Worm (Caenorhabditis elegans) whole organism, young adult: ENCODE data around the gene trpp-11.

Source experiments
- B0035.1 ChIP-seq: sonication (generic microtip); optimal IDR thresholded peaks from 2 replicates; lab custom pipeline; 2016; ENCODE audit warnings: missing genetic modification characterization, mild to moderate bottlenecking, missing compliant biosample characterization, missing genotype, missing genetic modification reagents
- B0261.1 ChIP-seq: sonication (generic microtip); optimal IDR thresholded peaks from 2 replicates; lab custom pipeline; 2016; ENCODE audit warnings: mild to moderate bottlenecking, missing genetic modification characterization, moderate library complexity, missing compliant biosample characterization
- B0336.3 ChIP-seq: fragments of 200-800 bp; sonication (Bioruptor generic); IDR thresholded peaks from 2 replicates; pipeline ENCODE4 v1.3.6; 2022; ENCODE audit warnings: missing genetic modification characterization, missing compliant biosample characterization
- F33H1.4 ChIP-seq: fragments of 200-800 bp; sonication (Bioruptor generic); IDR thresholded peaks from 2 replicates; pipeline ENCODE4 v1.3.6; 2022; ENCODE audit warnings: missing genetic modification reagents, missing genetic modification characterization, missing compliant biosample characterization
- F52B5.7 ChIP-seq: sonication (generic microtip); optimal IDR thresholded peaks from 2 replicates; lab custom pipeline; 2016; ENCODE audit warnings: mild to moderate bottlenecking, missing genetic modification characterization, missing compliant biosample characterization
- K12H6.12 ChIP-seq: fragments of 200-800 bp; sonication (Bioruptor generic); optimal IDR thresholded peaks from 2 replicates; lab custom pipeline; 2018; ENCODE audit warnings: mild to moderate bottlenecking, missing genetic modification characterization, missing compliant biosample characterization
- Y53F4B.3 ChIP-seq: fragments of 200-800 bp; sonication (Bioruptor generic); IDR thresholded peaks from 2 replicates; pipeline ENCODE4 v1.3.6; 2022; ENCODE audit warnings: missing genetic modification reagents, missing genetic modification characterization, missing compliant biosample characterization
- ZK185.1 ChIP-seq: sonication (generic microtip); optimal IDR thresholded peaks from 2 replicates; lab custom pipeline; 2016; ENCODE audit warnings: mild to moderate bottlenecking, missing genetic modification characterization, missing compliant biosample characterization; ENCODE audit not compliant: poor library complexity, severe bottlenecking
- akir-1 ChIP-seq: fragments of 200-800 bp; sonication (Bioruptor generic); optimal IDR thresholded peaks from 2 replicates; lab custom pipeline; 2018; ENCODE audit warnings: mild to moderate bottlenecking, missing genetic modification characterization, moderate library complexity, missing compliant biosample characterization
- aptf-2 ChIP-seq: fragments of 200-800 bp; sonication (Bioruptor generic); conservative IDR thresholded peaks from 2 replicates; pipeline ENCODE4 v1.3.6; 2022; ENCODE audit warnings: missing genetic modification reagents, missing genetic modification characterization, missing compliant biosample characterization
- aptf-3 ChIP-seq: fragments of 200-800 bp; sonication (Bioruptor generic); IDR thresholded peaks from 2 replicates; pipeline ENCODE4 v1.3.6; 2022; ENCODE audit warnings: missing genetic modification characterization, missing compliant biosample characterization
- atf-7 ChIP-seq: sonication (generic microtip); optimal IDR thresholded peaks from 2 replicates; lab custom pipeline; 2017; ENCODE audit warnings: mild to moderate bottlenecking, missing genetic modification characterization, missing compliant biosample characterization
- attf-3 ChIP-seq: fragments of 200-800 bp; sonication (Bioruptor generic); conservative IDR thresholded peaks from 2 replicates; pipeline ENCODE4 v1.3.6; 2022; ENCODE audit warnings: missing genetic modification reagents, missing genetic modification characterization, missing compliant biosample characterization
- attf-5 ChIP-seq: fragments of 200-800 bp; sonication (Bioruptor generic); optimal IDR thresholded peaks from 2 replicates; lab custom pipeline; 2018; ENCODE audit warnings: mild to moderate bottlenecking, missing genetic modification characterization, missing compliant biosample characterization
- bed-1 ChIP-seq: fragments of 200-800 bp; sonication (Bioruptor generic); IDR thresholded peaks from 2 replicates; pipeline ENCODE4 v1.3.6; 2022; ENCODE audit warnings: missing genetic modification reagents, missing genetic modification characterization, missing compliant biosample characterization
- ccch-3 ChIP-seq: fragments of 200-800 bp; sonication (Bioruptor generic); optimal IDR thresholded peaks from 2 replicates; lab custom pipeline; 2018; ENCODE audit warnings: mild to moderate bottlenecking, missing genetic modification characterization, missing compliant biosample characterization
- cebp-1 ChIP-seq, 2 experiments: fragments of 200-800 bp in 1 of 2; sonication (Bioruptor generic) in 1 of 2; sonication (generic microtip) in 1 of 2; IDR thresholded peaks in 1 of 2; optimal IDR thresholded peaks in 1 of 2; 2 replicates each; pipeline versions ENCODE4 v1.3.6 to Lab custom; 2017 to 2022; ENCODE audit warnings: missing compliant biosample characterization in 2 of 2, missing genetic modification characterization in 2 of 2, mild to moderate bottlenecking in 1 of 2, missing genetic modification reagents in 1 of 2, moderate library complexity in 1 of 2
- ceh-100 ChIP-seq: fragments of 200-800 bp; sonication (Bioruptor generic); IDR thresholded peaks from 2 replicates; pipeline ENCODE4 v1.3.6; 2022; ENCODE audit warnings: missing genetic modification reagents, missing genetic modification characterization, missing compliant biosample characterization
- ceh-79 ChIP-seq: sonication (generic microtip); optimal IDR thresholded peaks from 2 replicates; lab custom pipeline; 2017; ENCODE audit warnings: mild to moderate bottlenecking, missing genetic modification characterization, missing compliant biosample characterization
- ceh-91 ChIP-seq: fragments of 200-800 bp; sonication (Bioruptor generic); IDR thresholded peaks from 2 replicates; pipeline ENCODE4 v1.3.6; 2022; ENCODE audit warnings: missing genetic modification reagents, missing genetic modification characterization, missing compliant biosample characterization
- dox-1 ChIP-seq: fragments of 200-800 bp; sonication (Bioruptor generic); IDR thresholded peaks from 2 replicates; pipeline ENCODE4 v1.3.6; 2022; ENCODE audit warnings: missing genetic modification reagents, missing genetic modification characterization, missing compliant biosample characterization
- ekl-4 ChIP-seq: fragments of 200-800 bp; sonication (Bioruptor generic); IDR thresholded peaks from 2 replicates; pipeline ENCODE4 v1.3.6; 2022; ENCODE audit warnings: missing genetic modification reagents, missing genetic modification characterization, missing compliant biosample characterization
- him-1 ChIP-seq: sonication (generic microtip); optimal IDR thresholded peaks from 2 replicates; lab custom pipeline; 2016; ENCODE audit warnings: missing genotype, missing genetic modification reagents, missing genetic modification characterization, missing compliant biosample characterization
- hmg-1.2 ChIP-seq: fragments of 200-800 bp; sonication (Bioruptor generic); IDR thresholded peaks from 2 replicates; pipeline ENCODE4 v1.3.6; 2022; ENCODE audit warnings: missing genetic modification reagents, missing genetic modification characterization, missing compliant biosample characterization
- hmg-20 ChIP-seq: fragments of 200-800 bp; sonication (Bioruptor generic); IDR thresholded peaks from 2 replicates; pipeline ENCODE4 v1.3.6; 2022; ENCODE audit warnings: missing genetic modification reagents, missing genetic modification characterization, missing compliant biosample characterization
- hrde-1 ChIP-seq: sonication (generic microtip); optimal IDR thresholded peaks from 2 replicates; lab custom pipeline; 2016; ENCODE audit warnings: missing genetic modification characterization, mild to moderate bottlenecking, missing compliant biosample characterization, moderate library complexity, missing genotype, missing genetic modification reagents, borderline replicate concordance
- lag-1 ChIP-seq: fragments of 200-800 bp; sonication (Bioruptor generic); IDR thresholded peaks from 2 replicates; pipeline ENCODE4 v1.3.6; 2022; ENCODE audit warnings: missing genetic modification reagents, missing genetic modification characterization, missing compliant biosample characterization
- let-526 ChIP-seq: fragments of 200-800 bp; sonication (Bioruptor generic); IDR thresholded peaks from 2 replicates; pipeline ENCODE4 v1.3.6; 2022; ENCODE audit warnings: missing genetic modification reagents, missing genetic modification characterization, missing compliant biosample characterization
- lin-26 ChIP-seq: fragments of 200-800 bp; sonication (Bioruptor generic); IDR thresholded peaks from 2 replicates; pipeline ENCODE4 v1.3.6; 2022; ENCODE audit warnings: missing genetic modification reagents, missing genetic modification characterization, missing compliant biosample characterization
- lin-54 ChIP-seq: fragments of 200-800 bp; sonication (Bioruptor generic); optimal IDR thresholded peaks from 2 replicates; lab custom pipeline; 2018; ENCODE audit warnings: mild to moderate bottlenecking, missing genetic modification characterization, missing compliant biosample characterization
- lir-1 ChIP-seq: fragments of 200-800 bp; sonication (Bioruptor generic); conservative IDR thresholded peaks from 2 replicates; pipeline ENCODE4 v1.3.6; 2022; ENCODE audit warnings: missing genetic modification reagents, missing genetic modification characterization, missing compliant biosample characterization
- lsl-1 ChIP-seq: fragments of 200-800 bp; sonication (Bioruptor generic); optimal IDR thresholded peaks from 2 replicates; lab custom pipeline; 2018; ENCODE audit warnings: mild to moderate bottlenecking, missing genetic modification characterization, moderate library complexity, missing compliant biosample characterization
- lsy-27 ChIP-seq: sonication (generic microtip); optimal IDR thresholded peaks from 2 replicates; lab custom pipeline; 2017; ENCODE audit warnings: missing genetic modification characterization, mild to moderate bottlenecking, missing compliant biosample characterization, antibody characterized with exemption, missing genotype, borderline replicate concordance; ENCODE audit not compliant: insufficient read depth
- madf-3 ChIP-seq: fragments of 200-800 bp; sonication (Bioruptor generic); IDR thresholded peaks from 2 replicates; pipeline ENCODE4 v1.3.6; 2022; ENCODE audit warnings: missing genetic modification reagents, missing genetic modification characterization, missing compliant biosample characterization
- madf-6 ChIP-seq: fragments of 200-800 bp; sonication (Bioruptor generic); IDR thresholded peaks from 2 replicates; pipeline ENCODE4 v1.3.6; 2022; ENCODE audit warnings: missing genetic modification reagents, missing genetic modification characterization, missing compliant biosample characterization
- mel-28 ChIP-seq: sonication (generic microtip); optimal IDR thresholded peaks from 2 replicates; lab custom pipeline; 2016; ENCODE audit warnings: borderline replicate concordance, mild to moderate bottlenecking, missing genetic modification characterization, missing compliant biosample characterization
- mes-4 ChIP-seq: sonication (generic microtip); optimal IDR thresholded peaks from 2 replicates; lab custom pipeline; 2016; ENCODE audit warnings: missing genotype, missing genetic modification characterization, missing compliant biosample characterization
- nfyb-1 ChIP-seq: fragments of 200-800 bp; sonication (Bioruptor generic); IDR thresholded peaks from 2 replicates; pipeline ENCODE4 v1.3.6; 2022; ENCODE audit warnings: missing genetic modification reagents, missing genetic modification characterization, missing compliant biosample characterization
- nhr-27 ChIP-seq: fragments of 200-800 bp; sonication (Bioruptor generic); optimal IDR thresholded peaks from 2 replicates; lab custom pipeline; 2018; ENCODE audit warnings: mild to moderate bottlenecking, missing genetic modification characterization, moderate library complexity, missing compliant biosample characterization
- rec-8 ChIP-seq, 2 experiments: sonication (generic microtip); optimal IDR thresholded peaks; 2 replicates each; lab custom pipeline; 2016; ENCODE audit warnings: mild to moderate bottlenecking in 2 of 2, missing genetic modification characterization in 2 of 2, missing genetic modification reagents in 2 of 2, missing genotype in 2 of 2, missing biosample characterization in 1 of 2, missing compliant biosample characterization in 1 of 2, moderate library complexity in 1 of 2
- snpc-3.4 ChIP-seq: sonication (generic microtip); optimal IDR thresholded peaks from 2 replicates; lab custom pipeline; 2017; ENCODE audit warnings: missing genetic modification characterization, mild to moderate bottlenecking, missing compliant biosample characterization, antibody characterized with exemption, moderate library complexity, missing genotype, missing genetic modification reagents
- tbp1 ChIP-seq: fragments of 200-800 bp; sonication (Bioruptor generic); optimal IDR thresholded peaks from 2 replicates; lab custom pipeline; 2018; ENCODE audit warnings: mild to moderate bottlenecking, missing genetic modification characterization, missing compliant biosample characterization
- unc-62 ChIP-seq: fragments of 150-350 bp; optimal IDR thresholded peaks from 2 replicates; lab custom pipeline; 2014; ENCODE audit warnings: missing biosample characterization, missing genetic modification reagents, missing genetic modification characterization
- xnd-1 ChIP-seq: sonication (generic microtip); optimal IDR thresholded peaks from 2 replicates; lab custom pipeline; 2016; ENCODE audit warnings: missing genotype, missing genetic modification reagents, missing genetic modification characterization, missing compliant biosample characterization
- zfh-2 ChIP-seq: fragments of 200-800 bp; sonication (Bioruptor generic); conservative IDR thresholded peaks from 2 replicates; pipeline ENCODE4 v1.3.6; 2022; ENCODE audit warnings: missing genetic modification reagents, missing genetic modification characterization, missing compliant biosample characterization
- ztf-18 ChIP-seq: sonication (generic microtip); optimal IDR thresholded peaks from 2 replicates; lab custom pipeline; 2016; ENCODE audit warnings: missing genotype, mild to moderate bottlenecking, missing genetic modification characterization, missing compliant biosample characterization
- ztf-25 ChIP-seq: fragments of 200-800 bp; sonication (Bioruptor generic); IDR thresholded peaks from 2 replicates; pipeline ENCODE4 v1.3.6; 2022; ENCODE audit warnings: missing genetic modification reagents, missing genetic modification characterization, missing compliant biosample characterization
- ztf-28 ChIP-seq: fragments of 200-800 bp; sonication (Bioruptor generic); IDR thresholded peaks from 2 replicates; pipeline ENCODE4 v1.3.6; 2022; ENCODE audit warnings: missing genetic modification reagents, missing genetic modification characterization, missing compliant biosample characterization

trpp-11 gene

ce11 chrIII:793595-793994 is 1.3 kb upstream of the trpp-11 start, which contains the start of gene snt-2 (continued):
- no peak for TF ChIP-seq ceh-79 (tag; lab: Kevin White, UChicago)
- TF ChIP-seq bed-1 (GFP tag; lab: Robert Waterston, UW) = no peak
- TF ChIP-seq B0035.1 (tag; lab: Kevin White, UChicago) = no peak
- TF ChIP-seq rec-8 (tag; optimal IDR thresholded peaks at IDR 0.05; lab: Kevin White, UChicago) = no peak
- peak; percentile 58 for TF ChIP-seq lin-54 (GFP tag; lab: Kevin White, UChicago)
- no peak for TF ChIP-seq B0261.1
- TF ChIP-seq atf-7 (tag; lab: Kevin White, UChicago) = no peak
- no peak for TF ChIP-seq him-1 (tag; lab: Kevin White, UChicago)
- no peak for TF ChIP-seq mes-4 (tag; lab: Kevin White, UChicago)
- no peak for TF ChIP-seq lsy-27 (tag; lab: Kevin White, UChicago)
- peak; percentile 51 for TF ChIP-seq B0336.3 (GFP tag; lab: Robert Waterston, UW)
- peak; percentile 92 for TF ChIP-seq lsl-1
- no peak for TF ChIP-seq hrde-1 (tag; lab: Kevin White, UChicago)
- TF ChIP-seq K12H6.12 (tag; lab: Kevin White, UChicago) = peak; percentile 33
- no peak for TF ChIP-seq aptf-2
- TF ChIP-seq attf-5 (GFP tag; lab: Kevin White, UChicago) = peak; percentile 76
- TF ChIP-seq aptf-3 (GFP tag; lab: Robert Waterston, UW) = no peak
- TF ChIP-seq lag-1 (GFP tag; lab: Robert Waterston, UW) = no peak
- TF ChIP-seq nhr-27 (tag; lab: Kevin White, UChicago) = no peak
- TF ChIP-seq mel-28 = no peak
- no peak for TF ChIP-seq F52B5.7 (tag; lab: Kevin White, UChicago)
- peak; percentile 23 for TF ChIP-seq xnd-1 (tag; lab: Kevin White, UChicago)
- TF ChIP-seq akir-1 (GFP tag; lab: Kevin White, UChicago) = no peak
- peak; percentile 62 for TF ChIP-seq madf-6 (GFP tag; lab: Robert Waterston, UW)
- TF ChIP-seq snpc-3.4 (tag; lab: Kevin White, UChicago) = peak; percentile 19
- peak; percentile 36 for TF ChIP-seq ztf-18
- no peak for TF ChIP-seq Y53F4B.3 (GFP tag; lab: Robert Waterston, UW)
- TF ChIP-seq lir-1 = no peak
- peak; percentile 35 for TF ChIP-seq hmg-1.2 (GFP tag; lab: Robert Waterston, UW)
- no peak for TF ChIP-seq hmg-20 (GFP tag; lab: Robert Waterston, UW)
- TF ChIP-seq zfh-2 (GFP tag; lab: Robert Waterston, UW) = peak; percentile 75
- peak; percentile 83 for TF ChIP-seq dox-1 (GFP tag; lab: Robert Waterston, UW)
- no peak for TF ChIP-seq ekl-4
- TF ChIP-seq let-526 = no peak
- peak; percentile 49 for TF ChIP-seq tbp1
- no peak for TF ChIP-seq unc-62 (GFP tag; lab: Kevin White, UChicago)
- no peak for TF ChIP-seq cebp-1 (GFP tag; IDR thresholded peaks at IDR 0.05; lab: Robert Waterston, UW)
- TF ChIP-seq cebp-1 (tag; optimal IDR thresholded peaks at IDR 0.05; lab: Kevin White, UChicago) = peak; percentile 63
- no peak for TF ChIP-seq lin-26 (GFP tag; lab: Robert Waterston, UW)
- no peak for TF ChIP-seq ztf-25 (GFP tag; lab: Robert Waterston, UW)
- 0 out of 2 replicates have a peak, but pooled peaks have one; percentile 36 for TF ChIP-seq nfyb-1
- TF ChIP-seq attf-3 = no peak
- TF ChIP-seq F33H1.4 (GFP tag; lab: Robert Waterston, UW) = peak; percentile 96
- TF ChIP-seq ztf-28 = no peak
- TF ChIP-seq madf-3 (GFP tag; lab: Robert Waterston, UW) = no peak
- 0 out of 2 replicates have a peak, but pooled peaks have one; percentile 44 for TF ChIP-seq ceh-91 (GFP tag; lab: Robert Waterston, UW)
- TF ChIP-seq ccch-3 (GFP tag; lab: Kevin White, UChicago) = no peak
- TF ChIP-seq ZK185.1 (tag; lab: Kevin White, UChicago) = peak; percentile 25
- TF ChIP-seq ceh-100 (GFP tag; lab: Robert Waterston, UW) = peak; percentile 27; the same call in 1 of the 2 replicates
